Fruit fly (Drosophila melanogaster): ENCODE measurements around the gene lace.

Gene lace

DNA sequence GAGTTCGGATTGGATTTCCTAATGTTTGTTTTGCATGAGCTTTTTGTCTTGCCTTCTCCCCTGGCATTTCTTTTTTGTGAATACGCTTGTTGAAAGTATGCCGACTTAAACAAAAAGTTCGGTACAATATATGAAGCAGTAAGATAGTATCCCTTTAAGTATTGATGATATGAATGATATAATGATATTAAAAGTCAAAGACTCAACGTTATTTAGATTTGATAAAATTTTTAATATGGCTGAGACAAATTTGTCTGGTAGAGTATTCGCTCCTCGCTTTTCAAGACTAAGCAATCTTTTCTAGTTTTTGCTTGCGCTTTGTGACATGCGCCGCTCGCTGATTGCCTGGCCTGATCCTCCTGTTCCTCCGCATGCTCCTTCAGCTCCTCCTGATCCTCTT lies 24.5 kb upstream of the lace start:
- no peak for TF ChIP-seq Hr83 (GFP tag; optimal IDR thresholded peaks at IDR 0.05; ENCODE audit: poor library complexity, severe bottlenecking)
- TF ChIP-seq br (GFP tag; optimal IDR thresholded peaks at IDR 0.05), result no peak
- TF ChIP-seq woc (GFP tag; optimal IDR thresholded peaks at IDR 0.05), result no peak
- no peak for TF ChIP-seq Rel (GFP tag; optimal IDR thresholded peaks at IDR 0.05)
- no peak for TF ChIP-seq Rel (tag; optimal IDR thresholded peaks at IDR 0.05)
- no peak for TF ChIP-seq dl (GFP tag; optimal IDR thresholded peaks at IDR 0.05; ENCODE audit: insufficient read depth in 1 of 2, partially characterized antibody in 2 of 2)
- TF ChIP-seq lola (GFP tag; optimal IDR thresholded peaks at IDR 0.05), result no peak
- no peak for TF ChIP-seq Dif (GFP tag; optimal IDR thresholded peaks at IDR 0.05; ENCODE audit: partially characterized antibody)
- no peak for TF ChIP-seq brk (GFP tag; optimal IDR thresholded peaks at IDR 0.05)
- TF ChIP-seq OdsH (GFP tag; optimal IDR thresholded peaks at IDR 0.05), result no peak
- no peak for TF ChIP-seq psq (GFP tag; optimal IDR thresholded peaks at IDR 0.05)
- no peak for TF ChIP-seq N (GFP tag; optimal IDR thresholded peaks at IDR 0.05)
- no peak for TF ChIP-seq pan (optimal IDR thresholded peaks at IDR 0.05)
- no peak for TF ChIP-seq h (GFP tag; optimal IDR thresholded peaks at IDR 0.05)
- no peak for TF ChIP-seq foxo (GFP tag; optimal IDR thresholded peaks at IDR 0.05)
- TF ChIP-seq CG32264 (GFP tag; optimal IDR thresholded peaks at IDR 0.05), result no peak

DNA sequence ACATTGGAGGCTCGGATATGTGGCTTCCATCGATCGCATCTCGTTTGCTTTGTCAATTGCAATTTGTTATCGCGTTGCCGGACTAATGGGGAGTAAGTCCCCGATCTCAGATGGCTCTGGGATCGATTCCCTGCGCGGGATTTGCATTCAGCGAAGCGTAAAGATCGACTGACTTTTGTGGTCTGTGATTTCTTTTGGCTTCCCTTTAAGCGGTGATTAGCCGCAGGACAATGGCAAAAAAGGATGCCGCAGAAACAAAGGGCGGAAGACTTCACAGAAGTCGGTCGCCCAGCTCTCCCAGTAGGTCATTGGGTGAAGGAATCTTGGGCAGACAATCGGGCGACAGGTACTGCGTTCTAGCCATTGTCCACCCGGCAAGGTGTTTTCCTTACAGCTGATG lies 24.0 kb upstream of the lace start:
- TF ChIP-seq tai (GFP tag; optimal IDR thresholded peaks at IDR 0.05) (no peak), ey (GFP tag; optimal IDR thresholded peaks at IDR 0.05) (no peak), Hnf4 (GFP tag; optimal IDR thresholded peaks at IDR 0.05) (no peak), CG32264 (GFP tag; optimal IDR thresholded peaks at IDR 0.05) (no peak), Hr78 (GFP tag; optimal IDR thresholded peaks at IDR 0.05) (no peak), pan (optimal IDR thresholded peaks at IDR 0.05) (no peak), N (GFP tag; optimal IDR thresholded peaks at IDR 0.05) (no peak)

DNA sequence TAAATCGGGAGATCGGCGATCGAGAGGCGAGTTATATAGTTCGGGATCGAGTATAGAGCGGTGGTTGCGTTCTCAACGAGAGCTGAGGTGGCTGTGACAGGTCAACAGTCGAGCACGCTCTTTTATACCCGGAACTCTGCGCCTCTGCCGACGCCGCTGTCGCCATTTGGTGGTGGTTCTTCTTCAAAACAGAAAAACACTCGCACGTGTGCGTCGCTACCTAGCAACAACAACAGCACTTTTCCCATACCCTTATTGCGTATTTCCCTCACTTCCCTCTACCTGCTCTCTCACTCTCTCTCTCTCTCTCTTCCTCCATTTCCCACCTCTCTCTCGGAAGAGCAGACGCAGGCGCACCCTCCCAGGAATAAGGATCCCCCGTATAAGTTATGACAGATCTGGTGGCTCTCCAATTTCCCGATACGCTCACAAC lies 20.8 kb upstream of the lace start, which contains the start of gene sna:
TSS of gene sna (minus strand) at position 102 of the 433 bp plus-strand sequence.
- TF ChIP-seq Mio (GFP tag; optimal IDR thresholded peaks at IDR 0.05), result no peak
- TF ChIP-seq CG9705 (GFP tag; optimal IDR thresholded peaks at IDR 0.05), result no peak
- TF ChIP-seq lola (GFP tag; optimal IDR thresholded peaks at IDR 0.05), result no peak
- no peak for TF ChIP-seq woc (GFP tag; optimal IDR thresholded peaks at IDR 0.05)
- TF ChIP-seq ey (GFP tag; optimal IDR thresholded peaks at IDR 0.05), result no peak
- no peak for TF ChIP-seq sv (GFP tag; optimal IDR thresholded peaks at IDR 0.05)
- TF ChIP-seq Hnf4 (GFP tag; optimal IDR thresholded peaks at IDR 0.05), result no peak
- no peak for TF ChIP-seq rgr (GFP tag; optimal IDR thresholded peaks at IDR 0.05)
- TF ChIP-seq Sp1 (GFP tag; optimal IDR thresholded peaks at IDR 0.05), result no peak
- TF ChIP-seq fru (GFP tag; optimal IDR thresholded peaks at IDR 0.05), result no peak
- TF ChIP-seq OdsH (GFP tag; optimal IDR thresholded peaks at IDR 0.05), result no peak
- TF ChIP-seq Myc (optimal IDR thresholded peaks at IDR 0.05), result no peak
- no peak for TF ChIP-seq dl (GFP tag; optimal IDR thresholded peaks at IDR 0.05; ENCODE audit: insufficient read depth in 1 of 2, partially characterized antibody in 2 of 2)
- no peak for TF ChIP-seq Dfd (GFP tag; optimal IDR thresholded peaks at IDR 0.05)
- no peak for TF ChIP-seq usp (GFP tag; optimal IDR thresholded peaks at IDR 0.05)
- TF ChIP-seq N (GFP tag; optimal IDR thresholded peaks at IDR 0.05), result no peak
- no peak for TF ChIP-seq psq (GFP tag; optimal IDR thresholded peaks at IDR 0.05)
- TF ChIP-seq Vsx2 (GFP tag; optimal IDR thresholded peaks at IDR 0.05; ENCODE audit: partially characterized antibody), result no peak

DNA sequence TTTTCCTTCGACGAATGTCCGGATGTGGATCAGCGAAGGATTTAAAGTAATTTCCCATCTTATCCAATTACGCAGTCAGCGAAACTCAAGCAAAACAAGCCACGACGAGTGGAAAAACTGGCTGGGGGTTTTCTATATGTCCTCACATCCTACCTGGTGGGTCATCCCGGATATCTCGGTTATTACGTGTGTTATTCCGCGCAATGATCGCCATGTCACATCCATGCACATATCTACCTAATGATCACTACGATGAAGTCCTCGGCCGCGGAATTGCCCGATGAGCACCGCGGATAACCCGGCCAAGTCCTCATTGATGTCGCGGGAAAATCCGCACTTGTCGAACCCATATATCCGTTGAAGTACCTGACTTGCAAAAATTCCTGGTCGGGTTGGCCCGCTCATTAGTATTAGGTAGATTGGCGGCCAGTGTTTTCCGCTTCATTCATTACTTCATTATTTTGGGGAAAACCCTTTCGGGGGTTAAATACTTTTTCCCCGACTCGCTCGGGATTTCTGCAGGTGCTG lies 19.2 kb upstream of the lace start:
- no peak for TF ChIP-seq foxo (GFP tag; optimal IDR thresholded peaks at IDR 0.05)
- TF ChIP-seq psq (GFP tag; optimal IDR thresholded peaks at IDR 0.05), result no peak
- TF ChIP-seq Mio (GFP tag; optimal IDR thresholded peaks at IDR 0.05), result no peak
- no peak for TF ChIP-seq lola (GFP tag; optimal IDR thresholded peaks at IDR 0.05)
- TF ChIP-seq HLH106 (tag; optimal IDR thresholded peaks at IDR 0.05), result no peak
- TF ChIP-seq Vsx2 (GFP tag; optimal IDR thresholded peaks at IDR 0.05; ENCODE audit: partially characterized antibody), result no peak
- TF ChIP-seq Dfd (GFP tag; optimal IDR thresholded peaks at IDR 0.05), result no peak
- TF ChIP-seq brk (GFP tag; optimal IDR thresholded peaks at IDR 0.05), result no peak
- no peak for TF ChIP-seq pan (optimal IDR thresholded peaks at IDR 0.05)
- no peak for TF ChIP-seq sv (GFP tag; optimal IDR thresholded peaks at IDR 0.05)

DNA sequence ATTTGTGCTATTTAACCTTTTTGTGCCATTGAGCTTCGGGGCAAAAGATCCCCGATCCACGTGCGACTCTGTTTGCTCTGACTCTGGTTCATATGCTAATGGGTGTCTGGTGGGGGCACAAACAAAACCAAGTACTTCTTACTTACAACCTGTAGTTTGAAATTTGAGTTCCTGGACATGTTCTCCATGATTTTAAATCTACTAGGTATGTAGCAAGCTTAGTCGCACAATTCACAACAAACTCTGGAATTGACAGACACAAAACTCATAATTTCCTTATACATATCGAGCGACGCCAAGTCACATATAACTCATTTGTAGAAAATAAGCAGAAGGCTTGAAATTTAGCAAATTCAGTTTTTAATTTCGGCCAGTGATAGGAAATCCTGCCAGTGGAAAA lies 14.5 kb upstream of the lace start, which contains the start of gene Tim17b2:
TSS of gene Tim17b2 (plus strand) at position 301 of the 400 bp plus-strand sequence.
- no peak for TF ChIP-seq dsf (GFP tag; optimal IDR thresholded peaks at IDR 0.05; ENCODE audit: borderline replicate concordance)
- no peak for TF ChIP-seq Mio (GFP tag; optimal IDR thresholded peaks at IDR 0.05)
- TF ChIP-seq ey (GFP tag; optimal IDR thresholded peaks at IDR 0.05), result no peak
- no peak for TF ChIP-seq pan (optimal IDR thresholded peaks at IDR 0.05)
- no peak for TF ChIP-seq dl (GFP tag; optimal IDR thresholded peaks at IDR 0.05; ENCODE audit: insufficient read depth in 1 of 2, partially characterized antibody in 2 of 2)
- TF ChIP-seq Sp1 (GFP tag; optimal IDR thresholded peaks at IDR 0.05), result no peak
- TF ChIP-seq Dfd (GFP tag; optimal IDR thresholded peaks at IDR 0.05), result no peak
- TF ChIP-seq lola (GFP tag; optimal IDR thresholded peaks at IDR 0.05), result no peak
- no peak for TF ChIP-seq OdsH (GFP tag; optimal IDR thresholded peaks at IDR 0.05)
- no peak for TF ChIP-seq Dif (GFP tag; optimal IDR thresholded peaks at IDR 0.05; ENCODE audit: partially characterized antibody)
- no peak for TF ChIP-seq psq (GFP tag; optimal IDR thresholded peaks at IDR 0.05)
- TF ChIP-seq Hnf4 (GFP tag; optimal IDR thresholded peaks at IDR 0.05), result no peak
- TF ChIP-seq sage (GFP tag; optimal IDR thresholded peaks at IDR 0.05), result no peak
- TF ChIP-seq fru (GFP tag; optimal IDR thresholded peaks at IDR 0.05), result no peak
- no peak for TF ChIP-seq Jra (GFP tag; optimal IDR thresholded peaks at IDR 0.05)
- no peak for TF ChIP-seq Abd-B (GFP tag; optimal IDR thresholded peaks at IDR 0.05)
- TF ChIP-seq Hr83 (GFP tag; optimal IDR thresholded peaks at IDR 0.05; ENCODE audit: poor library complexity, severe bottlenecking), result no peak
- TF ChIP-seq tai (GFP tag; optimal IDR thresholded peaks at IDR 0.05), result no peak

All from whole organism, wandering third instar larva.